Fruit fly (Drosophila melanogaster) whole organism, embryonic: ENCODE results near the gene Iru.
A peak's percentile ranks its signal among the peaks of the same experiment; 100 is the strongest.

ENCODE experiments used
- Ada2b ChIP-seq: fragments of 200-800 bp; sonication (Bioruptor generic); IDR thresholded peaks from 2 replicates; pipeline ENCODE4 v1.3.6; 2022; ENCODE audit warnings: missing biosample characterization, missing genetic modification characterization
- CG10979 ChIP-seq: fragments of 200-800 bp; sonication (Bioruptor generic); optimal IDR thresholded peaks from 2 replicates; lab custom pipeline; 2018; ENCODE audit warnings: missing biosample characterization, mild to moderate bottlenecking, missing genetic modification characterization, moderate library complexity
- CG12391 ChIP-seq: fragments of 200-800 bp; sonication (Bioruptor generic); optimal IDR thresholded peaks from 3 replicates; lab custom pipeline; 2018; ENCODE audit warnings: missing biosample characterization, mild to moderate bottlenecking, missing genetic modification characterization, moderate library complexity
- CG12744 ChIP-seq: fragments of 200-800 bp; sonication (Bioruptor generic); optimal IDR thresholded peaks from 2 replicates; lab custom pipeline; 2016; ENCODE audit warnings: missing biosample characterization, missing genetic modification characterization
- CG14667 ChIP-seq: fragments of 200-800 bp; sonication (Bioruptor generic); IDR thresholded peaks from 2 replicates; pipeline ENCODE4 v1.3.6; 2022; ENCODE audit warnings: missing biosample characterization, missing genetic modification characterization
- CG15514 ChIP-seq: fragments of 200-800 bp; sonication (Bioruptor generic); optimal IDR thresholded peaks from 3 replicates; lab custom pipeline; 2017; ENCODE audit warnings: missing biosample characterization, missing genetic modification characterization, mild to moderate bottlenecking, moderate library complexity, missing genetic modification reagents
- CG17385 ChIP-seq: fragments of 200-800 bp; sonication (Bioruptor generic); optimal IDR thresholded peaks from 3 replicates; lab custom pipeline; 2018; ENCODE audit warnings: missing biosample characterization, mild to moderate bottlenecking, missing genetic modification characterization
- CG17568 ChIP-seq: fragments of 200-800 bp; sonication (Bioruptor generic); optimal IDR thresholded peaks from 2 replicates; lab custom pipeline; 2018; ENCODE audit warnings: missing biosample characterization, mild to moderate bottlenecking, missing genetic modification characterization, moderate library complexity
- CG3281 ChIP-seq: fragments of 200-800 bp; sonication (Bioruptor generic); optimal IDR thresholded peaks from 3 replicates; lab custom pipeline; 2017; ENCODE audit warnings: missing biosample characterization, mild to moderate bottlenecking, missing genetic modification characterization
- CG34224 ChIP-seq: fragments of 200-800 bp; sonication (Bioruptor generic); IDR thresholded peaks from 3 replicates; pipeline ENCODE4 v1.3.6; 2022; ENCODE audit warnings: missing biosample characterization, missing genetic modification characterization; ENCODE audit not compliant: partially characterized antibody
- CG34422 ChIP-seq: fragments of 200-800 bp; sonication (Bioruptor generic); IDR thresholded peaks from 3 replicates; pipeline ENCODE4 v1.3.6; 2022; ENCODE audit warnings: missing biosample characterization, missing genetic modification characterization
- CG4404 ChIP-seq: fragments of 200-800 bp; sonication (Bioruptor generic); IDR thresholded peaks from 2 replicates; pipeline ENCODE4 v1.3.6; 2022; ENCODE audit warnings: missing biosample characterization, missing genetic modification characterization
- CG4707 ChIP-seq: fragments of 200-800 bp; sonication (Bioruptor generic); optimal IDR thresholded peaks from 2 replicates; lab custom pipeline; 2018; ENCODE audit warnings: missing biosample characterization, mild to moderate bottlenecking, missing genetic modification characterization, moderate library complexity
- CG4820 ChIP-seq: fragments of 200-800 bp; sonication (Bioruptor generic); optimal IDR thresholded peaks from 3 replicates; lab custom pipeline; 2016; ENCODE audit warnings: missing biosample characterization, missing genetic modification characterization
- CG8089 ChIP-seq: fragments of 200-800 bp; sonication (Bioruptor generic); optimal IDR thresholded peaks from 3 replicates; lab custom pipeline; 2016; ENCODE audit warnings: missing biosample characterization, missing genetic modification characterization
- CG9876 ChIP-seq: fragments of 200-800 bp; sonication (Bioruptor generic); optimal IDR thresholded peaks from 2 replicates; lab custom pipeline; 2016; ENCODE audit warnings: missing biosample characterization, missing genetic modification characterization
- Dfd ChIP-seq, 2 experiments: fragments of >200 bp; optimal IDR thresholded peaks; 2 replicates each; lab custom pipeline; 2017; ENCODE audit warnings: missing biosample characterization in 2 of 2, missing genetic modification characterization in 2 of 2
- Dll ChIP-seq: fragments of 200-800 bp; sonication (Bioruptor generic); IDR thresholded peaks from 4 replicates; pipeline ENCODE4 v1.3.6; 2022; ENCODE audit warnings: missing biosample characterization, missing genetic modification characterization; ENCODE audit not compliant: partially characterized antibody
- E2f1 ChIP-seq: fragments of 200-800 bp; sonication (Bioruptor generic); IDR thresholded peaks from 2 replicates; pipeline ENCODE4 v1.3.6; 2022; ENCODE audit warnings: missing biosample characterization, missing genetic modification characterization
- Ets65A ChIP-seq: fragments of 200-800 bp; sonication (Bioruptor generic); peaks from one replicate; lab custom pipeline; 2016; ENCODE audit warnings: missing biosample characterization, missing genetic modification characterization
- Ets97D ChIP-seq: fragments of 200-800 bp; sonication (Bioruptor generic); optimal IDR thresholded peaks from 3 replicates; lab custom pipeline; 2016; ENCODE audit warnings: missing biosample characterization, missing genetic modification characterization
- Fer2 ChIP-seq: fragments of 200-800 bp; sonication (Bioruptor generic); optimal IDR thresholded peaks from 2 replicates; lab custom pipeline; 2018; ENCODE audit warnings: missing biosample characterization, mild to moderate bottlenecking, missing genetic modification characterization, moderate library complexity
- HHEX ChIP-seq: fragments of 200-800 bp; sonication (Bioruptor generic); optimal IDR thresholded peaks from 3 replicates; lab custom pipeline; 2017; ENCODE audit warnings: missing biosample characterization, mild to moderate bottlenecking, missing genetic modification characterization, missing genetic modification reagents
- Hmx ChIP-seq: fragments of 200-800 bp; sonication (Bioruptor generic); optimal IDR thresholded peaks from 2 replicates; lab custom pipeline; 2016; ENCODE audit warnings: missing biosample characterization, missing genetic modification characterization
- Hsf ChIP-seq: fragments of 200-800 bp; sonication (Bioruptor generic); optimal IDR thresholded peaks from 3 replicates; lab custom pipeline; 2016; ENCODE audit warnings: missing biosample characterization, missing genetic modification characterization
- Lim3 ChIP-seq: fragments of 200-800 bp; sonication (Bioruptor generic); IDR thresholded peaks from 2 replicates; pipeline ENCODE4 v1.3.6; 2022; ENCODE audit warnings: missing biosample characterization, missing genetic modification characterization
- Max ChIP-seq: fragments of 200-800 bp; sonication (Bioruptor generic); optimal IDR thresholded peaks from 2 replicates; lab custom pipeline; 2016; ENCODE audit warnings: missing biosample characterization, mild to moderate bottlenecking, missing genetic modification characterization
- Med ChIP-seq: fragments of 200-800 bp; sonication (Bioruptor generic); peaks from one replicate; lab custom pipeline; 2016; ENCODE audit warnings: missing biosample characterization, missing genetic modification characterization, mild to moderate bottlenecking, inconsistent platforms, moderate library complexity
- Nf-YB ChIP-seq: fragments of 200-800 bp; sonication (Bioruptor generic); optimal IDR thresholded peaks from 3 replicates; lab custom pipeline; 2019; ENCODE audit warnings: missing biosample characterization, mild to moderate bottlenecking, missing genetic modification characterization, moderate library complexity
- Nf-YC ChIP-seq: fragments of 200-800 bp; optimal IDR thresholded peaks from 3 replicates; lab custom pipeline; 2019; ENCODE audit warnings: missing biosample characterization, mild to moderate bottlenecking, missing genetic modification characterization, moderate library complexity
- Sry-β ChIP-seq: fragments of 200-800 bp; sonication (Bioruptor generic); optimal IDR thresholded peaks from 2 replicates; lab custom pipeline; 2018; ENCODE audit warnings: missing biosample characterization, mild to moderate bottlenecking, missing genetic modification characterization, moderate library complexity
- Sry-δ ChIP-seq: fragments of 200-800 bp; sonication (Bioruptor generic); optimal IDR thresholded peaks from 2 replicates; lab custom pipeline; 2016; ENCODE audit warnings: missing biosample characterization, missing genetic modification characterization
- az2 ChIP-seq: fragments of 200-800 bp; sonication (Bioruptor generic); optimal IDR thresholded peaks from 3 replicates; lab custom pipeline; 2016; ENCODE audit warnings: missing biosample characterization, missing genetic modification characterization
- br ChIP-seq: fragments of >200 bp; optimal IDR thresholded peaks from 2 replicates; lab custom pipeline; 2017
- chm ChIP-seq: fragments of 200-800 bp; sonication (Bioruptor generic); IDR thresholded peaks from 2 replicates; pipeline ENCODE4 v1.3.6; 2022; ENCODE audit warnings: missing biosample characterization, missing genetic modification characterization
- corto ChIP-seq: fragments of 200-800 bp; sonication (Bioruptor generic); optimal IDR thresholded peaks from 2 replicates; lab custom pipeline; 2016; ENCODE audit warnings: missing biosample characterization, mild to moderate bottlenecking, missing genetic modification characterization, moderate library complexity
- dmrt11E ChIP-seq: fragments of 200-800 bp; sonication (Bioruptor generic); optimal IDR thresholded peaks from 3 replicates; lab custom pipeline; 2018; ENCODE audit warnings: missing biosample characterization, mild to moderate bottlenecking, missing genetic modification characterization, moderate library complexity
- dpn ChIP-seq, 2 experiments: fragments of 200-800 bp; sonication (Bioruptor generic); optimal IDR thresholded peaks; 3 replicates each; lab custom pipeline; 2016; ENCODE audit warnings: missing biosample characterization in 2 of 2, missing genetic modification characterization in 2 of 2
- gfzf ChIP-seq: fragments of 200-800 bp; sonication (Bioruptor generic); optimal IDR thresholded peaks from 2 replicates; lab custom pipeline; 2016; ENCODE audit warnings: missing biosample characterization, mild to moderate bottlenecking, missing genetic modification characterization, moderate library complexity
- ham ChIP-seq: fragments of 200-800 bp; sonication (Bioruptor generic); IDR thresholded peaks from 2 replicates; pipeline ENCODE4 v1.3.6; 2022; ENCODE audit warnings: missing biosample characterization, missing genetic modification characterization
- her ChIP-seq: fragments of 200-800 bp; sonication (Bioruptor generic); optimal IDR thresholded peaks from 2 replicates; lab custom pipeline; 2016; ENCODE audit warnings: missing biosample characterization, missing genetic modification characterization
- insv ChIP-seq, 2 experiments: fragments of 200-800 bp; sonication (Bioruptor generic); optimal IDR thresholded peaks; 3 replicates each; lab custom pipeline; 2016 to 2018; ENCODE audit warnings: missing biosample characterization in 2 of 2, missing genetic modification characterization in 2 of 2
- inv ChIP-seq: fragments of 200-800 bp; sonication (Bioruptor generic); IDR thresholded peaks from 2 replicates; pipeline ENCODE4 v1.3.6; 2022; ENCODE audit warnings: missing biosample characterization, missing genetic modification characterization; ENCODE audit not compliant: partially characterized antibody
- mam ChIP-seq: fragments of 200-800 bp; sonication (Bioruptor generic); optimal IDR thresholded peaks from 3 replicates; lab custom pipeline; 2016; ENCODE audit warnings: missing biosample characterization, missing genetic modification characterization
- mirr ChIP-seq: fragments of 200-800 bp; sonication (Bioruptor generic); optimal IDR thresholded peaks from 3 replicates; lab custom pipeline; 2018; ENCODE audit warnings: missing biosample characterization, mild to moderate bottlenecking, missing genetic modification characterization
- nmo ChIP-seq: fragments of 200-800 bp; sonication (Bioruptor generic); optimal IDR thresholded peaks from 2 replicates; lab custom pipeline; 2018; ENCODE audit warnings: missing biosample characterization, mild to moderate bottlenecking, missing genetic modification characterization, moderate library complexity
- phol ChIP-seq: fragments of 200-800 bp; sonication (Bioruptor generic); optimal IDR thresholded peaks from 3 replicates; lab custom pipeline; 2018; ENCODE audit warnings: missing biosample characterization, mild to moderate bottlenecking, missing genetic modification characterization, moderate library complexity
- sc ChIP-seq, 3 experiments: fragments of >200 bp in 2 of 3; fragments of 200-800 bp in 1 of 3; sonication (Bioruptor generic) in 1 of 3; optimal IDR thresholded peaks; 2 replicates in 2 of 3; 3 replicates in 1 of 3; lab custom pipeline; 2017; ENCODE audit warnings: mild to moderate bottlenecking in 1 of 3, missing biosample characterization in 1 of 3, missing genetic modification characterization in 1 of 3, missing genetic modification reagents in 1 of 3
- schlank ChIP-seq: fragments of 200-800 bp; sonication (Bioruptor generic); optimal IDR thresholded peaks from 2 replicates; lab custom pipeline; 2018; ENCODE audit warnings: missing biosample characterization, mild to moderate bottlenecking, missing genetic modification characterization
- vvl ChIP-seq: fragments of 200-800 bp; sonication (Bioruptor generic); IDR thresholded peaks from 2 replicates; pipeline ENCODE4 v1.3.6; 2022; ENCODE audit warnings: missing biosample characterization, missing genetic modification characterization

Iru gene

DNA sequence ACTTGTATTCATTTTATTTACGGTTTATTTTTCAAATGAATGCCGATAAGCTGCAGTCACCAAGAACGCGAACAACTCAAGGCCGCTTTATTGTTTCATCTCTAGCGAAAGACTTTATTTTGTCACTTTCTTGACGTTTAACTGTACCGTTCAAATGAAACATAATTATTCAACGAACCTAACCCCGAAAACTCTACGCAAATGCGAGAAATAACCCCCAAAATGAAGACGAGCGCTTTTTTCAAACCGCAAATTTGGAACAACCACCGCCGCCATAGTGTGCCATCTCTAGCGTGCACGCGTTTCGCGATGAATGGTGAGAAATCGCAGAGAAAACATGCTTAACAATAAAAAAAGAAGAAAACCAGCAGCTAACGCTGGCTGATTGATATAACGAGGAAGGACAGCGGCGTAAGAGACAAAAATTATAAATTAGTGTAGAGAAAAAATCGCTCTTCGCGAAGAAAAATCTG, 21.6 kb upstream of the Iru start, which contains the start of gene CG11970 (continued):
- no peak for TF ChIP-seq sc (optimal IDR thresholded peaks at IDR 0.05; lab: Kevin White, UChicago)
- TF ChIP-seq sc (GFP tag; optimal IDR thresholded peaks at IDR 0.05; lab: Kevin White, UChicago), result no peak
- no peak for TF ChIP-seq HHEX (GFP tag; lab: Kevin White, UChicago)
- TF ChIP-seq insv (GFP tag; optimal IDR thresholded peaks at IDR 0.05; lab: Kevin White, UChicago), result no peak
- TF ChIP-seq dpn (GFP tag; optimal IDR thresholded peaks at IDR 0.05; lab: Kevin White, UChicago), result peak; percentile 51 to 61
- peak; percentile 71 for TF ChIP-seq Dll (GFP tag; lab: Robert Waterston, UW)
- TF ChIP-seq Med (GFP tag; lab: Kevin White, UChicago), result peak; percentile 89
- TF ChIP-seq CG4404 (GFP tag; lab: Robert Waterston, UW), result peak; percentile 40; the same call in 1 of the 2 replicates
- no peak for TF ChIP-seq Dfd (GFP tag; optimal IDR thresholded peaks at IDR 0.05; lab: Kevin White, UChicago)
- TF ChIP-seq Lim3 (GFP tag; lab: Robert Waterston, UW), result no peak
- TF ChIP-seq Nf-YB (GFP tag; lab: Kevin White, UChicago), result no peak
- TF ChIP-seq Sry-δ, result peak; percentile 92
- TF ChIP-seq CG34422 (GFP tag; lab: Robert Waterston, UW), result 0 out of 3 replicates have a peak, but pooled peaks have one; percentile 48
- peak; percentile 88 for TF ChIP-seq Ets65A (GFP tag; lab: Kevin White, UChicago)
- TF ChIP-seq CG17568 (GFP tag; lab: Kevin White, UChicago), result no peak
- TF ChIP-seq CG17385 (GFP tag; lab: Kevin White, UChicago), result peak; percentile 70
- TF ChIP-seq Nf-YC (tag; lab: Kevin White, UChicago), result peak; percentile 44
- peak; percentile 66 for TF ChIP-seq CG15514 (GFP tag; lab: Kevin White, UChicago)
- peak; percentile 22 for TF ChIP-seq Fer2 (tag; lab: Kevin White, UChicago)
- peak; percentile 48 for TF ChIP-seq Sry-β (GFP tag; lab: Kevin White, UChicago)
- peak; percentile 49 for TF ChIP-seq mam (GFP tag; lab: Kevin White, UChicago)
- TF ChIP-seq CG8089 (GFP tag; lab: Kevin White, UChicago), result peak; percentile 8
- peak; percentile 90 for TF ChIP-seq her (GFP tag; lab: Kevin White, UChicago)
- TF ChIP-seq gfzf (GFP tag; lab: Kevin White, UChicago), result peak; percentile 42
- TF ChIP-seq phol (tag; lab: Kevin White, UChicago), result peak; percentile 78
- TF ChIP-seq CG4707, result no peak
- TF ChIP-seq Hsf (GFP tag; lab: Kevin White, UChicago), result peak; percentile 34
- TF ChIP-seq nmo (GFP tag; lab: Kevin White, UChicago), result peak; percentile 58
- TF ChIP-seq CG14667 (GFP tag; lab: Robert Waterston, UW), result no peak
- TF ChIP-seq CG10979 (tag; lab: Kevin White, UChicago), result no peak
- peak; percentile 21 for TF ChIP-seq CG3281 (GFP tag; lab: Kevin White, UChicago)
- TF ChIP-seq CG9876, result no peak
- TF ChIP-seq br (lab: Kevin White, UChicago), result no peak
- no peak for TF ChIP-seq CG12744 (GFP tag; lab: Kevin White, UChicago)
- TF ChIP-seq CG34224 (GFP tag; lab: Robert Waterston, UW), result peak; percentile 8; the same call in 2 of the 3 replicates
- peak; percentile 28 for TF ChIP-seq Ets97D (GFP tag; lab: Kevin White, UChicago)
- TF ChIP-seq inv (GFP tag; lab: Robert Waterston, UW), result peak; percentile 48
- TF ChIP-seq az2 (GFP tag; lab: Kevin White, UChicago), result no peak
- TF ChIP-seq ham (GFP tag; lab: Robert Waterston, UW), result no peak
- no peak for TF ChIP-seq corto (GFP tag; lab: Kevin White, UChicago)
- TF ChIP-seq vvl (GFP tag; lab: Robert Waterston, UW), result peak; percentile 22; the same call in 1 of the 2 replicates
- no peak for TF ChIP-seq E2f1 (GFP tag; lab: Robert Waterston, UW)
- no peak for TF ChIP-seq Hmx (GFP tag; lab: Kevin White, UChicago)
- no peak for TF ChIP-seq CG4820 (GFP tag; lab: Kevin White, UChicago)
- TF ChIP-seq mirr (GFP tag; lab: Kevin White, UChicago), result no peak
- TF ChIP-seq chm, result no peak
- peak; percentile 32 for TF ChIP-seq CG12391 (tag; lab: Kevin White, UChicago)
- no peak for TF ChIP-seq schlank (tag; lab: Kevin White, UChicago)
- no peak for TF ChIP-seq Max (GFP tag; lab: Kevin White, UChicago)
- peak; percentile 22 for TF ChIP-seq dmrt11E (tag; lab: Kevin White, UChicago)
- peak; percentile 16; the same call in 1 of the 2 replicates for TF ChIP-seq Ada2b (GFP tag; lab: Robert Waterston, UW)
